Worm (Caenorhabditis elegans) whole organism, L3 larva: ENCODE measurements around the gene srx-43.

Source experiments
- ZK546.5 ChIP-seq: sonication (generic microtip); optimal IDR thresholded peaks from 2 replicates; lab custom pipeline; 2017; ENCODE audit warnings: missing biosample characterization, missing genetic modification characterization
- ceh-82 ChIP-seq: fragments of 150-350 bp; optimal IDR thresholded peaks from 2 replicates; lab custom pipeline; 2014; ENCODE audit warnings: missing biosample characterization, missing genetic modification characterization
- ceh-9 ChIP-seq: sonication (generic microtip); optimal IDR thresholded peaks from 2 replicates; lab custom pipeline; 2018; ENCODE audit warnings: missing biosample characterization, missing genetic modification characterization
- daf-12 ChIP-seq: fragments of 150-350 bp; optimal IDR thresholded peaks from 2 replicates; lab custom pipeline; 2014; ENCODE audit warnings: missing biosample characterization, missing genetic modification reagents, missing genetic modification characterization
- egl-27 ChIP-seq: sonication (generic microtip); optimal IDR thresholded peaks from 4 replicates; lab custom pipeline; 2017; ENCODE audit warnings: missing biosample characterization, missing genetic modification reagents, missing genetic modification characterization
- egl-5 ChIP-seq: fragments of 150-350 bp; optimal IDR thresholded peaks from 2 replicates; lab custom pipeline; 2017; ENCODE audit warnings: missing biosample characterization, missing genetic modification reagents, missing genetic modification characterization, inconsistent platforms
- elt-1 ChIP-seq: fragments of 150-350 bp; optimal IDR thresholded peaks from 2 replicates; lab custom pipeline; 2014; ENCODE audit warnings: missing biosample characterization, missing genetic modification characterization
- elt-2 ChIP-seq: sonication (generic microtip); optimal IDR thresholded peaks from 2 replicates; lab custom pipeline; 2016; ENCODE audit warnings: missing genetic modification reagents, mild to moderate bottlenecking, missing genetic modification characterization, missing compliant biosample characterization
- eor-1 ChIP-seq, 2 experiments: fragments of 150-350 bp; optimal IDR thresholded peaks; 2 replicates each; lab custom pipeline; 2014 to 2018; ENCODE audit warnings: missing biosample characterization in 2 of 2, missing genetic modification characterization in 2 of 2
- fkh-2 ChIP-seq: fragments of 150-350 bp; optimal IDR thresholded peaks from 2 replicates; lab custom pipeline; 2014; ENCODE audit warnings: missing biosample characterization, missing genetic modification reagents, missing genetic modification characterization
- hmg-11 ChIP-seq: sonication (generic microtip); optimal IDR thresholded peaks from 2 replicates; lab custom pipeline; 2016; ENCODE audit warnings: missing genetic modification characterization, missing compliant biosample characterization
- jun-1 ChIP-seq: fragments of 150-350 bp; optimal IDR thresholded peaks from 2 replicates; lab custom pipeline; 2014; ENCODE audit warnings: missing biosample characterization, missing genetic modification reagents, missing genetic modification characterization
- lin-15B ChIP-seq: fragments of 150-350 bp; optimal IDR thresholded peaks from 2 replicates; lab custom pipeline; 2014; ENCODE audit warnings: missing biosample characterization, missing genetic modification characterization
- lin-39 ChIP-seq: fragments of 150-350 bp; optimal IDR thresholded peaks from 2 replicates; lab custom pipeline; 2018; ENCODE audit warnings: missing biosample characterization, missing genetic modification reagents, missing genetic modification characterization
- lsy-12 ChIP-seq: sonication (generic microtip); optimal IDR thresholded peaks from 2 replicates; lab custom pipeline; 2016; ENCODE audit warnings: mild to moderate bottlenecking, missing genetic modification characterization, missing compliant biosample characterization
- mdl-1 ChIP-seq: fragments of 150-350 bp; optimal IDR thresholded peaks from 2 replicates; lab custom pipeline; 2014; ENCODE audit warnings: missing biosample characterization, missing genetic modification characterization
- mml-1 ChIP-seq: fragments of 150-350 bp; sonication (generic microtip); optimal IDR thresholded peaks from 3 replicates; lab custom pipeline; 2014; ENCODE audit warnings: missing biosample characterization, missing genetic modification characterization
- nfya-1 ChIP-seq: sonication (generic microtip); optimal IDR thresholded peaks from 2 replicates; lab custom pipeline; 2017; ENCODE audit warnings: missing genetic modification characterization, mild to moderate bottlenecking, missing compliant biosample characterization, antibody characterized with exemption, moderate library complexity; ENCODE audit not compliant: insufficient read depth
- nhr-11 ChIP-seq: fragments of 150-350 bp; optimal IDR thresholded peaks from 2 replicates; lab custom pipeline; 2014; ENCODE audit warnings: missing biosample characterization, missing genetic modification characterization
- nhr-23 ChIP-seq: fragments of 150-350 bp; optimal IDR thresholded peaks from 2 replicates; lab custom pipeline; 2014; ENCODE audit warnings: missing biosample characterization, missing genetic modification reagents, missing genetic modification characterization
- nhr-237 ChIP-seq: fragments of 150-350 bp; optimal IDR thresholded peaks from 2 replicates; lab custom pipeline; 2014; ENCODE audit warnings: missing biosample characterization, missing genetic modification characterization
- nhr-25 ChIP-seq: sonication (generic microtip); optimal IDR thresholded peaks from 2 replicates; lab custom pipeline; 2017; ENCODE audit warnings: missing biosample characterization, missing genetic modification characterization
- nhr-43 ChIP-seq: sonication (generic microtip); optimal IDR thresholded peaks from 2 replicates; lab custom pipeline; 2016; ENCODE audit warnings: mild to moderate bottlenecking, missing genetic modification characterization, missing compliant biosample characterization; ENCODE audit not compliant: poor library complexity, severe bottlenecking
- nhr-67 ChIP-seq: fragments of 150-350 bp; optimal IDR thresholded peaks from 2 replicates; lab custom pipeline; 2014; ENCODE audit warnings: missing biosample characterization, missing genetic modification characterization
- nhr-76 ChIP-seq: fragments of 150-350 bp; sonication (generic microtip); optimal IDR thresholded peaks from 5 replicates; lab custom pipeline; 2014; ENCODE audit warnings: missing biosample characterization, missing genetic modification characterization
- nhr-77 ChIP-seq: fragments of 150-350 bp; optimal IDR thresholded peaks from 2 replicates; lab custom pipeline; 2014; ENCODE audit warnings: missing biosample characterization, missing genetic modification characterization
- pha-4 ChIP-seq: fragments of 150-350 bp; optimal IDR thresholded peaks from 2 replicates; lab custom pipeline; 2014; ENCODE audit warnings: missing biosample characterization, missing genetic modification reagents, missing genetic modification characterization
- pqm-1 ChIP-seq: fragments of 150-350 bp; optimal IDR thresholded peaks from 2 replicates; lab custom pipeline; 2017; ENCODE audit warnings: missing biosample characterization, missing genetic modification characterization, inconsistent platforms
- sea-2 ChIP-seq: fragments of 150-350 bp; sonication (generic microtip); optimal IDR thresholded peaks from 4 replicates; lab custom pipeline; 2014; ENCODE audit warnings: missing biosample characterization, missing genetic modification reagents, missing genetic modification characterization
- snpc-4 ChIP-seq: fragments of 150-350 bp; optimal IDR thresholded peaks from 2 replicates; lab custom pipeline; 2014; ENCODE audit warnings: missing biosample characterization, missing genetic modification characterization
- tbx-2 ChIP-seq: sonication (generic microtip); optimal IDR thresholded peaks from 2 replicates; lab custom pipeline; 2016; ENCODE audit warnings: mild to moderate bottlenecking, missing genetic modification characterization, missing compliant biosample characterization
- unc-62 ChIP-seq: fragments of 150-350 bp; sonication (generic microtip); optimal IDR thresholded peaks from 4 replicates; lab custom pipeline; 2014; ENCODE audit warnings: missing biosample characterization, missing genetic modification reagents, missing genetic modification characterization
- zag-1 ChIP-seq: fragments of 150-350 bp; optimal IDR thresholded peaks from 2 replicates; lab custom pipeline; 2014; ENCODE audit warnings: missing biosample characterization, missing genetic modification characterization
- ztf-11 ChIP-seq: fragments of 150-350 bp; optimal IDR thresholded peaks from 2 replicates; lab custom pipeline; 2014; ENCODE audit warnings: missing biosample characterization, missing genetic modification characterization
- ztf-4 ChIP-seq: fragments of 150-350 bp; optimal IDR thresholded peaks from 2 replicates; lab custom pipeline; 2014; ENCODE audit warnings: missing biosample characterization, missing genetic modification characterization

Gene srx-43

DNA sequence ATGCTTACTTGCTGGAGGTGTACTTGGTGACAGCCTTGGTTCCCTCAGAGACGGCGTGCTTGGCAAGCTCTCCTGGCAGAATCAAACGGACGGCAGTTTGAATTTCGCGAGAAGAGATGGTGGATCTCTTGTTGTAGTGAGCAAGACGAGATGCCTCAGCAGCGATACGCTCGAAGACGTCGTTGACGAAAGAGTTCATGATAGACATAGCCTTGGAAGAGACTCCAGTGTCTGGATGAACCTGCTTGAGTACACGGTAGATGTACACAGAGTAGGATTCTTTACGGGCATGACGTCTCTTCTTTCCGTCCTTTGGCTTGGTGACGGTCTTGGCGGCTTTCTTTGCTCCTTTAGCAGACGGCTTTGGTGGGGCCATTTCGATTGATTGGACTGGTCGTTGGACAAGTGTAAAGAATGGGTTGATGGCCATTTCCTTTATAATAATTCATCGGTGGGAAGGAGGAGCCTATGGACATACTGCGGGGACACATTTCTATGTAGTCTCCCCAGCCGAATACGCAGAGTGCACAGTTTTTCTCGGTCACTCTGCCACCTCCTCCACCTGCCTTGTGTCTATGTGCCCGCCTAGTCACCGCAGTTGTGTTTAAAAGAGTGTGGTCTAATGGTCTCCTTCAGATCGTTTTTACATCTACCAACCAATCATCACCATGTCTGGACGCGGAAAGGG lies 22.5 kb downstream of the srx-43 start, which contains the start of the genes his-4 and his-3:
TSS of gene his-4 (minus strand) at position 376 of the 688 bp plus-strand sequence.
TSS of gene his-3 (plus strand) at position 669 of the 688 bp plus-strand sequence.
- peak; percentile 93 for TF ChIP-seq nhr-25 (tag; lab: Kevin White, UChicago)
- peak; percentile 60 for TF ChIP-seq elt-2 (tag; lab: Kevin White, UChicago)
- TF ChIP-seq elt-1 (tag; lab: Kevin White, UChicago): peak; percentile 11
- peak; percentile 68 for TF ChIP-seq pha-4 (tag; lab: Kevin White, UChicago)
- peak; percentile 30 for TF ChIP-seq nhr-23 (tag; lab: Kevin White, UChicago)
- TF ChIP-seq snpc-4 (tag; lab: Kevin White, UChicago): peak; percentile 28
- peak; percentile 41 for TF ChIP-seq pqm-1 (tag; lab: Kevin White, UChicago)

- TF ChIP-seq egl-27 (tag; lab: Kevin White, UChicago) (no peak), snpc-4 (tag; lab: Kevin White, UChicago) (no peak), lin-39 (tag; lab: Kevin White, UChicago) (no peak), lsy-12 (tag; lab: Kevin White, UChicago) (no peak), nhr-43 (tag; lab: Kevin White, UChicago) (no peak), nhr-25 (tag; lab: Kevin White, UChicago) (no peak), unc-62 (GFP tag; lab: Kevin White, UChicago) (no peak), fkh-2 (no peak), ztf-11 (no peak), eor-1 (tag; optimal IDR thresholded peaks at IDR 0.05; lab: Kevin White, UChicago) (no peak), daf-12 (tag; lab: Kevin White, UChicago) (no peak), egl-5 (tag; lab: Kevin White, UChicago) (no peak), nhr-237 (tag; lab: Kevin White, UChicago) (no peak), ztf-4 (tag; lab: Kevin White, UChicago) (no peak)
Measured at ce11 chrV:16041412-16041811, 23.6 kb downstream of the srx-43 start.

DNA sequence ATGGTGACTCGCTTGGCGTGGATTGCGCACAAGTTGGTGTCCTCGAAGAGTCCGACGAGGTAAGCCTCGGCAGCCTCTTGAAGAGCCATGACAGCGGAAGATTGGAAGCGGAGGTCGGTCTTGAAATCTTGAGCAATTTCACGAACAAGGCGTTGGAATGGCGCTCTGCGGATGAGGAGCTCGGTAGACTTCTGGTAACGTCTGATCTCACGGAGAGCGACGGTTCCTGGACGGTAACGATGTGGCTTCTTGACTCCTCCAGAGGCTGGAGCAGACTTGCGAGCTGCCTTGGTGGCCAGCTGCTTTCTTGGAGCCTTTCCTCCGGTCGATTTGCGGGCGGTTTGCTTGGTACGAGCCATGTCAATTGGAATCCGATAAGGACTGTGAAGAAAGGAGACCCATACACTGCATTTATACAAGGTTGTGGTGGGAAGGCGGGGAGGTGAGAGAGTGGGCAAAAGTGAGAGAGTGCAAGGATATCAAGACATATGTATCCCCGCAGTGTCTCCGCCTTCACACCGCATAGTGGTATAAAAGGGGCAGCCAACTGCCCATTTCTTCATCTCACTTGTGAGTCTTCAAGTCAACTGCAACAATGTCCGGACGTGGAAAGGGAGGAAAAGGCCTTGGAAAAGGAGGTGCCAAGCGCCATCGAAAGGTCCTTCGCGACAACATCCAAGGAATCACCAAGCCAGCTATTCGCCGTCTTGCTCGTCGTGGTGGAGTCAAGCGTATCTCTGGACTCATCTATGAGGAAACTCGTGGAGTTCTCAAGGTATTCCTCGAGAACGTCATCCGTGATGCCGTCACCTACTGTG lies 24.4 kb downstream of the srx-43 start, which contains the start of the genes his-2 and his-1:
TSS of gene his-2 (minus strand) at position 359 of the 818 bp plus-strand sequence.
TSS of gene his-1 (plus strand) at position 596 of the 818 bp plus-strand sequence.
- TF ChIP-seq nhr-25 (tag; lab: Kevin White, UChicago): peak; percentile 34

DNA sequence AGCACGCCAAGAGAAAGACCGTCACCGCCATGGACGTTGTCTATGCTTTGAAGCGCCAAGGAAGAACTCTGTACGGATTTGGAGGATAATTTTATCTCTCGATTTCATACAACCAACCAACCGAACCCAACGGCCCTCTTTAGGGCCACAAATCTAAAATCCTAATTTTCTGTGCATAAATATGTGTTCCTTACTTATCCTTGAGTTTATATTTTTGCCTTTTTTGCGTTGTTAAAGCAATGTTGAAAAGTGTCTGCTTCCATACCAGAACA lies 24.9 kb downstream of the srx-43 start:
- TF ChIP-seq hmg-11 (tag; lab: Kevin White, UChicago) (no peak), sea-2 (GFP tag; lab: Kevin White, UChicago) (no peak), nhr-76 (tag; lab: Kevin White, UChicago) (no peak), nhr-67 (tag; lab: Kevin White, UChicago) (no peak), zag-1 (tag; lab: Kevin White, UChicago) (no peak), nhr-237 (tag; lab: Kevin White, UChicago) (no peak), lin-15B (tag; lab: Kevin White, UChicago) (no peak)
- TF ChIP-seq, all 47 proteins: peak for 0

DNA sequence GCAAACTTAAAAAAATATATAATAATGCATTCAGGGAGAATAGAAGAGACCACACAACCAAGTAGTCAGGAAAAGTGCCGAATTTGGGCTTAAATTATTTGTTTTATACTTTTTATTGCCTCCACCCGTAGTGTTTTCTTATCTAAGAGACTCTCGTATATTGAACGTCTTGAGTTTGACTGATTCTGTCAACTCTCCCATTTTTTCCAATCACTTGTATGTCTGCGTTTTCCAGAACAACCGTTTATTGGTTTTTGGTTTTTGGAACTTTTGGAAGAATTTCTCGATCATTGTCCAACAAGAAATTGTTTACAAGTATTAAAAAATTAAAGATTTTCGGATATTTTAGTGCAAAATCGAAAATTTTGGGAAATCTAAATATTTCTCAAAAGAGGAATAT lies 25.9 kb downstream of the srx-43 start:
- TF ChIP-seq pqm-1 (tag; lab: Kevin White, UChicago) (peak; percentile 53), ceh-9 (tag; lab: Kevin White, UChicago) (no peak), ceh-82 (no peak), elt-2 (tag; lab: Kevin White, UChicago) (peak; percentile 81), mdl-1 (tag; lab: Kevin White, UChicago) (no peak), pha-4 (tag; lab: Kevin White, UChicago) (peak; percentile 28), nhr-237 (tag; lab: Kevin White, UChicago) (no peak)

DNA sequence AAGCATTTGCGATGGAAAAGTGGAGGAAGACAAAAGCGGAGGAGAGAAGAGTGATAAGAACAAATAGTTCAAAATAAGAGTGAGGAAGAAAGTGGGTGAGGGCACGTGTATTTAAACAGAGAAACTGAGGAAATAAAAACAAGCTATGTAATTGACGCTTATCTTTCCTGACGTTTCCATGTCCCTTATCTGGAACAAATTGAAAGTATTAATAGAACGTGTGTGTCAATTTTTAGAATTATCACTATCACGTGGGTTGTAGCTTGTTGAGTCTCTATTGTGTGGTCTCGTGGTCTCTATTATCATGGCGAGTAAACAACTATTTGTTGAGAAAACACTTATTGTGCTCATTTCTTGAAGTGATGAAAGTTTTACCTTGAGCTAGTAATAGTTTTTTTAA lies 28.1 kb downstream of the srx-43 start, which contains the start of gene T10C6.15:
TSS of gene T10C6.15 (minus strand) at position 104 of the 400 bp plus-strand sequence.
- peak; percentile 90 for TF ChIP-seq pha-4 (tag; lab: Kevin White, UChicago)
- no peak for TF ChIP-seq fkh-2
- TF ChIP-seq lin-15B (tag; lab: Kevin White, UChicago): no peak
- no peak for TF ChIP-seq ZK546.5 (tag; lab: Kevin White, UChicago)
- TF ChIP-seq nhr-11 (tag; lab: Kevin White, UChicago): no peak
- TF ChIP-seq snpc-4 (tag; lab: Kevin White, UChicago): no peak
- TF ChIP-seq mml-1: no peak
- no peak for TF ChIP-seq daf-12 (tag; lab: Kevin White, UChicago)
- no peak for TF ChIP-seq nhr-25 (tag; lab: Kevin White, UChicago)
- TF ChIP-seq elt-2 (tag; lab: Kevin White, UChicago): peak; percentile 99
- no peak for TF ChIP-seq tbx-2
- TF ChIP-seq jun-1 (tag; lab: Kevin White, UChicago): peak; percentile 82
- no peak for TF ChIP-seq lsy-12 (tag; lab: Kevin White, UChicago)
- TF ChIP-seq nfya-1 (tag; lab: Kevin White, UChicago): no peak
- no peak for TF ChIP-seq ztf-11
- TF ChIP-seq nhr-77: no peak
- TF ChIP-seq sea-2 (GFP tag; lab: Kevin White, UChicago): no peak
- TF ChIP-seq egl-5 (tag; lab: Kevin White, UChicago): no peak
- no peak for TF ChIP-seq hmg-11 (tag; lab: Kevin White, UChicago)
- TF ChIP-seq nhr-43 (tag; lab: Kevin White, UChicago): peak; percentile 57
- TF ChIP-seq pqm-1 (tag; lab: Kevin White, UChicago): peak; percentile 92
